Fruit fly (Drosophila melanogaster): ENCODE measurements around the gene CG11703.

- TF ChIP-seq CG12768 (GFP tag; optimal IDR thresholded peaks at IDR 0.05): no peak
- no peak for TF ChIP-seq Clk (GFP tag; optimal IDR thresholded peaks at IDR 0.05)
- no peak for TF ChIP-seq tj (GFP tag; optimal IDR thresholded peaks at IDR 0.05)
- TF ChIP-seq CG7045 (GFP tag; optimal IDR thresholded peaks at IDR 0.05): no peak
- TF ChIP-seq kay (GFP tag; ENCODE audit: borderline replicate concordance): no peak
- no peak for TF ChIP-seq CG11617 (GFP tag; optimal IDR thresholded peaks at IDR 0.05)
- no peak for TF ChIP-seq toe (GFP tag; optimal IDR thresholded peaks at IDR 0.05)
- no peak for TF ChIP-seq CG33017 (tag; optimal IDR thresholded peaks at IDR 0.05)
- no peak for TF ChIP-seq CG14711 (tag; optimal IDR thresholded peaks at IDR 0.05)
These were observed 48.2 kb upstream of the CG11703 start for dm6 chr3R:19276135-19276534.
